Worm (Caenorhabditis elegans) whole organism, young adult: ENCODE measurements around the gene mmaa-1.

ENCODE experiments used
- ceh-100 ChIP-seq: fragments of 200-800 bp; sonication (Bioruptor generic); IDR thresholded peaks from 2 replicates; pipeline ENCODE4 v1.3.6; 2022; ENCODE audit warnings: missing genetic modification reagents, missing genetic modification characterization, missing compliant biosample characterization
- nfya-1 ChIP-seq: sonication (generic microtip); optimal IDR thresholded peaks from 2 replicates; lab custom pipeline; 2017; ENCODE audit warnings: antibody characterized with exemption, missing compliant biosample characterization, missing genetic modification characterization, borderline replicate concordance; ENCODE audit not compliant: insufficient read depth
- nhr-120 ChIP-seq: fragments of 200-800 bp; sonication (Bioruptor generic); IDR thresholded peaks from 2 replicates; pipeline ENCODE4 v1.3.6; 2022; ENCODE audit warnings: missing genetic modification characterization, missing compliant biosample characterization
- nhr-179 ChIP-seq: sonication (generic microtip); optimal IDR thresholded peaks from 2 replicates; lab custom pipeline; 2016; ENCODE audit warnings: mild to moderate bottlenecking, missing genetic modification characterization, missing compliant biosample characterization
- ztf-28 ChIP-seq: fragments of 200-800 bp; sonication (Bioruptor generic); IDR thresholded peaks from 2 replicates; pipeline ENCODE4 v1.3.6; 2022; ENCODE audit warnings: missing genetic modification reagents, missing genetic modification characterization, missing compliant biosample characterization

DNA sequence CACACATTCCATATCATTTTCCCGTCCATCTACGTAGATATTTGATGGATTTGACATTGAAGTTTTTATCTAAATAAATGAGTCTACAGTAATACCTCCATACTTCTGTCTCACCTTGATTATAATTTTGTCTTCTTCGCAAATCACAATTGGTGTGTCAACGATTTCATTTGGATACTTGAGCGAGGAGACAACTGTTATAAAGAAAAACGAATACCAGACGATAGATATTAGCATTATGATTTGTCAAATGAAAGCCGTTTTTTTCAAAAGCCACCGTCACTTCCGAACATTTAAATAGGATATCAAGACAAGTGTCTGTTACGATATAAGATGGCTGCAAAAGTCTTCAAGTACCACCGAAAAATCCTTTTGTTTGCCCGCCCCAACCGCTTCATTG, 14.7 kb upstream of the mmaa-1 start, which contains the start of gene cutl-5:
- TF ChIP-seq ceh-100 (GFP tag; lab: Robert Waterston, UW) (no peak), ztf-28 (GFP tag; lab: Robert Waterston, UW) (no peak), nhr-120 (GFP tag; lab: Robert Waterston, UW) (no peak), nhr-179 (tag; lab: Kevin White, UChicago) (no peak), nfya-1 (tag; lab: Kevin White, UChicago) (no peak)
